Worm (Caenorhabditis elegans): ENCODE data around the gene T02D1.8.

ce11 chrIV:17367294-17367693 is 20.0 kb downstream of the T02D1.8 start, which contains the start of gene zipt-17:
- TF ChIP-seq F13C5.2 (tag; optimal IDR thresholded peaks at IDR 0.05) = no peak
- TF ChIP-seq ama-1 (optimal IDR thresholded peaks at IDR 0.05) = no peak
- no peak for TF ChIP-seq tra-4 (tag; optimal IDR thresholded peaks at IDR 0.05)
- no peak for TF ChIP-seq ceh-36 (tag; optimal IDR thresholded peaks at IDR 0.05)
- TF ChIP-seq pes-1 (GFP tag; IDR thresholded peaks at IDR 0.05) = no peak

All from whole organism, early embryonic.